Worm (Caenorhabditis elegans): Measurements from ENCODE around the gene K12H6.4.
A peak's percentile ranks its signal among the peaks of the same experiment; 100 is the strongest.

K12H6.4 gene

ce11 chrII:2862557-2863035 lies 38.5 kb upstream of the K12H6.4 start:
- TF ChIP-seq nhr-25 (tag; optimal IDR thresholded peaks at IDR 0.05; ENCODE audit: borderline replicate concordance, insufficient read depth) (no peak), hmg-1.1 (GFP tag; IDR thresholded peaks at IDR 0.05) (no peak), arid-1 (GFP tag; conservative IDR thresholded peaks at IDR 0.05) (no peak), lin-38 (GFP tag; IDR thresholded peaks at IDR 0.05) (no peak), aha-1 (tag) (peak; percentile 92), dve-1 (tag; optimal IDR thresholded peaks at IDR 0.05; ENCODE audit: insufficient read depth) (no peak)

ce11 chrII:2861385-2862099 lies 37.5 kb upstream of the K12H6.4 start:
- TF ChIP-seq spr-1 (tag; optimal IDR thresholded peaks at IDR 0.05) (no peak), ceh-20 (GFP tag; IDR thresholded peaks at IDR 0.05) (no peak), dmd-8 (GFP tag; IDR thresholded peaks at IDR 0.05) (peak; percentile 76), F26F4.8 (GFP tag; conservative IDR thresholded peaks at IDR 0.05) (0 out of 2 replicates have a peak, but pooled peaks have one; percentile 25), madf-9 (GFP tag; conservative IDR thresholded peaks at IDR 0.05) (no peak), hmg-1.1 (GFP tag; IDR thresholded peaks at IDR 0.05) (0 out of 2 replicates have a peak, but pooled peaks have one; percentile 11), duxl-1 (tag; optimal IDR thresholded peaks at IDR 0.05; ENCODE audit: poor library complexity) (no peak), mxl-2 (GFP tag; conservative IDR thresholded peaks at IDR 0.05) (no peak), nhr-102 (tag; optimal IDR thresholded peaks at IDR 0.05) (peak; percentile 0), ceh-62 (tag; optimal IDR thresholded peaks at IDR 0.05) (no peak), nhr-10 (tag; optimal IDR thresholded peaks at IDR 0.05) (no peak), madf-5 (GFP tag; IDR thresholded peaks at IDR 0.05) (0 out of 4 replicates have a peak, but pooled peaks of 1 of the 2 experiments have one; percentile 60), daf-8 (GFP tag; IDR thresholded peaks at IDR 0.05) (no peak), hif-1 (tag; optimal IDR thresholded peaks at IDR 0.05) (no peak), ztf-7 (tag; optimal IDR thresholded peaks at IDR 0.05) (no peak), daf-19 (GFP tag; conservative IDR thresholded peaks at IDR 0.05) (no peak), D1046.2 (GFP tag; IDR thresholded peaks at IDR 0.05) (0 out of 2 replicates have a peak, but pooled peaks have one; percentile 20), mdl-1 (tag; optimal IDR thresholded peaks at IDR 0.05) (no peak), nhr-41 (GFP tag; IDR thresholded peaks at IDR 0.05) (no peak), saeg-2 (GFP tag; IDR thresholded peaks at IDR 0.05) (no peak), ZK546.5 (tag; optimal IDR thresholded peaks at IDR 0.05) (no peak), daf-16 (GFP tag; optimal IDR thresholded peaks at IDR 0.05) (peak in 1 of 2 experiments; percentile 23), daf-16 (tag; optimal IDR thresholded peaks at IDR 0.05) (no peak), dve-1 (tag; optimal IDR thresholded peaks at IDR 0.05; ENCODE audit: insufficient read depth) (no peak), zfp-3 (GFP tag; conservative IDR thresholded peaks at IDR 0.05) (no peak), zip-11 (GFP tag; IDR thresholded peaks at IDR 0.05) (no peak), F10B5.3 (tag; optimal IDR thresholded peaks at IDR 0.05) (peak; percentile 20), vab-7 (GFP tag; IDR thresholded peaks at IDR 0.05) (peak; percentile 72), fos-1 (tag; optimal IDR thresholded peaks at IDR 0.05) (no peak), mdt-29 (GFP tag; IDR thresholded peaks at IDR 0.05) (0 out of 2 replicates have a peak, but pooled peaks have one; percentile 10), lin-39 (tag; optimal IDR thresholded peaks at IDR 0.05) (no peak), nhr-237 (tag; optimal IDR thresholded peaks at IDR 0.05) (no peak), lir-3 (tag; optimal IDR thresholded peaks at IDR 0.05) (no peak), lin-15B (tag; optimal IDR thresholded peaks at IDR 0.05) (no peak), lin-1 (GFP tag; IDR thresholded peaks at IDR 0.05) (peak; percentile 38; the same call in 1 of the 2 replicates), F44E2.7 (GFP tag; IDR thresholded peaks at IDR 0.05) (no peak), attf-4 (tag; optimal IDR thresholded peaks at IDR 0.05) (no peak), lin-13 (GFP tag; optimal IDR thresholded peaks at IDR 0.05) (peak; percentile 65), php-3 (GFP tag; IDR thresholded peaks at IDR 0.05) (0 out of 2 replicates have a peak, but pooled peaks have one; percentile 16), aly-2 (tag; optimal IDR thresholded peaks at IDR 0.05) (no peak), snpc-4 (tag; optimal IDR thresholded peaks at IDR 0.05) (no peak), Y75B8A.6 (GFP tag; IDR thresholded peaks at IDR 0.05) (no peak), rbr-2 (tag; optimal IDR thresholded peaks at IDR 0.05) (peak; percentile 3), snpc-1.2 (GFP tag; IDR thresholded peaks at IDR 0.05) (peak; percentile 30; the same call in 1 of the 2 replicates)

All from whole organism, L4 larva.